Fruit fly (Drosophila melanogaster) whole organism, embryonic: ENCODE data around the gene Cyp4d14.

ENCODE experiments used
- Bdp1 ChIP-seq: fragments of 200-800 bp; sonication (Bioruptor generic); optimal IDR thresholded peaks from 3 replicates; lab custom pipeline; 2016; ENCODE audit warnings: missing biosample characterization, missing genetic modification characterization
- CG10209 ChIP-seq: fragments of 200-800 bp; sonication (Bioruptor generic); optimal IDR thresholded peaks from 3 replicates; lab custom pipeline; 2017; ENCODE audit warnings: missing biosample characterization, mild to moderate bottlenecking, missing genetic modification characterization, missing genetic modification reagents
- CG10267 ChIP-seq: fragments of 200-800 bp; sonication (Bioruptor generic); optimal IDR thresholded peaks from 2 replicates; lab custom pipeline; 2018; ENCODE audit warnings: missing biosample characterization, mild to moderate bottlenecking, missing genetic modification characterization, moderate library complexity
- CG10654 ChIP-seq: fragments of 200-800 bp; sonication (Bioruptor generic); optimal IDR thresholded peaks from 2 replicates; lab custom pipeline; 2016; ENCODE audit warnings: missing biosample characterization, missing genetic modification characterization
- CG10979 ChIP-seq: fragments of 200-800 bp; sonication (Bioruptor generic); optimal IDR thresholded peaks from 2 replicates; lab custom pipeline; 2018; ENCODE audit warnings: missing biosample characterization, mild to moderate bottlenecking, missing genetic modification characterization, moderate library complexity
- CG12942 ChIP-seq: fragments of 200-800 bp; sonication (Bioruptor generic); optimal IDR thresholded peaks from 3 replicates; lab custom pipeline; 2016; ENCODE audit warnings: missing biosample characterization, missing genetic modification characterization
- CG13296 ChIP-seq: fragments of 200-800 bp; sonication (Bioruptor generic); optimal IDR thresholded peaks from 3 replicates; lab custom pipeline; 2018; ENCODE audit warnings: missing biosample characterization, mild to moderate bottlenecking, missing genetic modification characterization
- CG14441 ChIP-seq: fragments of 200-800 bp; sonication (Bioruptor generic); IDR thresholded peaks from 2 replicates; pipeline ENCODE4 v1.3.6; 2022; ENCODE audit warnings: missing biosample characterization, missing genetic modification characterization
- CG14710 ChIP-seq: fragments of 200-800 bp; sonication (Bioruptor generic); optimal IDR thresholded peaks from 3 replicates; lab custom pipeline; 2019; ENCODE audit warnings: missing biosample characterization, mild to moderate bottlenecking, missing genetic modification characterization, moderate library complexity
- CG15696 ChIP-seq: fragments of 200-800 bp; sonication (Bioruptor generic); optimal IDR thresholded peaks from 2 replicates; lab custom pipeline; 2019; ENCODE audit warnings: missing biosample characterization, mild to moderate bottlenecking, missing genetic modification characterization, moderate library complexity
- CG1603 ChIP-seq: fragments of 200-800 bp; sonication (Bioruptor generic); optimal IDR thresholded peaks from 2 replicates; lab custom pipeline; 2019; ENCODE audit warnings: missing biosample characterization, mild to moderate bottlenecking, missing genetic modification characterization, moderate library complexity
- CG17359 ChIP-seq: fragments of 200-800 bp; sonication (Bioruptor generic); optimal IDR thresholded peaks from 3 replicates; lab custom pipeline; 2018; ENCODE audit warnings: missing biosample characterization, mild to moderate bottlenecking, missing genetic modification characterization, moderate library complexity
- CG17385 ChIP-seq: fragments of 200-800 bp; sonication (Bioruptor generic); optimal IDR thresholded peaks from 3 replicates; lab custom pipeline; 2018; ENCODE audit warnings: missing biosample characterization, mild to moderate bottlenecking, missing genetic modification characterization
- CG17912 ChIP-seq: fragments of 200-800 bp; sonication (Bioruptor generic); optimal IDR thresholded peaks from 2 replicates; lab custom pipeline; 2018; ENCODE audit warnings: missing biosample characterization, mild to moderate bottlenecking, missing genetic modification characterization
- CG18619 ChIP-seq: fragments of 200-800 bp; sonication (Bioruptor generic); optimal IDR thresholded peaks from 3 replicates; lab custom pipeline; 2017; ENCODE audit warnings: missing biosample characterization, mild to moderate bottlenecking, missing genetic modification characterization
- CG2116 ChIP-seq: fragments of 200-800 bp; sonication (Bioruptor generic); optimal IDR thresholded peaks from 3 replicates; lab custom pipeline; 2018; ENCODE audit warnings: missing biosample characterization, mild to moderate bottlenecking, missing genetic modification characterization
- CG32772 ChIP-seq: fragments of 200-800 bp; sonication (Bioruptor generic); IDR thresholded peaks from 2 replicates; pipeline ENCODE4 v1.3.6; 2022; ENCODE audit warnings: missing biosample characterization, missing genetic modification characterization
- CG4282 ChIP-seq: fragments of 200-800 bp; sonication (Bioruptor generic); optimal IDR thresholded peaks from 2 replicates; lab custom pipeline; 2016; ENCODE audit warnings: missing biosample characterization, missing genetic modification characterization
- CG6254 ChIP-seq: fragments of 200-800 bp; sonication (Bioruptor generic); optimal IDR thresholded peaks from 3 replicates; lab custom pipeline; 2017; ENCODE audit warnings: mild to moderate bottlenecking, missing biosample characterization, missing genetic modification reagents, missing genetic modification characterization
- CG7372 ChIP-seq: fragments of 200-800 bp; sonication (Bioruptor generic); IDR thresholded peaks from 2 replicates; pipeline ENCODE4 v1.3.6; 2022; ENCODE audit warnings: missing biosample characterization, missing genetic modification characterization
- CG9437 ChIP-seq: fragments of 200-800 bp; sonication (Bioruptor generic); optimal IDR thresholded peaks from 2 replicates; lab custom pipeline; 2018; ENCODE audit warnings: missing biosample characterization, mild to moderate bottlenecking, missing genetic modification characterization
- CG9609 ChIP-seq: fragments of 200-800 bp; sonication (Bioruptor generic); optimal IDR thresholded peaks from 3 replicates; lab custom pipeline; 2016; ENCODE audit warnings: missing biosample characterization, missing genetic modification characterization
- CG9817 ChIP-seq: fragments of 200-800 bp; sonication (Bioruptor generic); optimal IDR thresholded peaks from 2 replicates; lab custom pipeline; 2018; ENCODE audit warnings: missing biosample characterization, mild to moderate bottlenecking, missing genetic modification characterization, moderate library complexity
- Chrac-16 ChIP-seq: fragments of 200-800 bp; sonication (Bioruptor generic); optimal IDR thresholded peaks from 3 replicates; lab custom pipeline; 2016; ENCODE audit warnings: missing biosample characterization, missing genetic modification characterization
- CrebB ChIP-seq: fragments of 200-800 bp; sonication (Bioruptor generic); optimal IDR thresholded peaks from 3 replicates; lab custom pipeline; 2018; ENCODE audit warnings: missing biosample characterization, mild to moderate bottlenecking, missing genetic modification characterization
- Dbx ChIP-seq: fragments of 200-800 bp; sonication (Bioruptor generic); IDR thresholded peaks from 3 replicates; pipeline ENCODE4 v1.3.6; 2022; ENCODE audit warnings: missing biosample characterization, missing genetic modification characterization
- Fer2 ChIP-seq: fragments of 200-800 bp; sonication (Bioruptor generic); optimal IDR thresholded peaks from 2 replicates; lab custom pipeline; 2018; ENCODE audit warnings: missing biosample characterization, mild to moderate bottlenecking, missing genetic modification characterization, moderate library complexity
- Gug ChIP-seq: fragments of 200-800 bp; sonication (Bioruptor generic); IDR thresholded peaks from 4 replicates; pipeline ENCODE4 v1.3.6; 2022; ENCODE audit warnings: missing biosample characterization, missing genetic modification characterization
- HLH3B ChIP-seq: fragments of 200-800 bp; sonication (Bioruptor generic); IDR thresholded peaks from 2 replicates; pipeline ENCODE4 v1.3.6; 2022; ENCODE audit warnings: missing biosample characterization, missing genetic modification characterization
- HLH4C ChIP-seq: fragments of 200-800 bp; sonication (Bioruptor generic); IDR thresholded peaks from 3 replicates; pipeline ENCODE4 v1.3.6; 2022; ENCODE audit warnings: missing biosample characterization, missing genetic modification characterization; ENCODE audit not compliant: partially characterized antibody
- HLHmδ ChIP-seq: fragments of 200-800 bp; sonication (Bioruptor generic); optimal IDR thresholded peaks from 2 replicates; lab custom pipeline; 2018; ENCODE audit warnings: missing biosample characterization, mild to moderate bottlenecking, missing genetic modification characterization, moderate library complexity
- Hey ChIP-seq: fragments of 200-800 bp; sonication (Bioruptor generic); optimal IDR thresholded peaks from 3 replicates; lab custom pipeline; 2018; ENCODE audit warnings: missing biosample characterization, mild to moderate bottlenecking, missing genetic modification characterization
- Med ChIP-seq: fragments of 200-800 bp; sonication (Bioruptor generic); peaks from one replicate; lab custom pipeline; 2016; ENCODE audit warnings: missing biosample characterization, missing genetic modification characterization, mild to moderate bottlenecking, inconsistent platforms, moderate library complexity
- Sin3A ChIP-seq: fragments of >200 bp; optimal IDR thresholded peaks from 2 replicates; lab custom pipeline; 2018
- Xrp1 ChIP-seq: fragments of 200-800 bp; sonication (Bioruptor generic); IDR thresholded peaks from 2 replicates; pipeline ENCODE4 v1.3.6; 2022; ENCODE audit warnings: missing biosample characterization, missing genetic modification characterization
- ac ChIP-seq: fragments of 200-800 bp; sonication (Bioruptor generic); optimal IDR thresholded peaks from 3 replicates; lab custom pipeline; 2017; ENCODE audit warnings: missing biosample characterization, mild to moderate bottlenecking, missing genetic modification characterization
- bigmax ChIP-seq: fragments of 200-800 bp; sonication (Bioruptor generic); optimal IDR thresholded peaks from 2 replicates; lab custom pipeline; 2018; ENCODE audit warnings: missing biosample characterization, mild to moderate bottlenecking, missing genetic modification characterization
- btn ChIP-seq: fragments of 200-800 bp; sonication (Bioruptor generic); optimal IDR thresholded peaks from 2 replicates; lab custom pipeline; 2016; ENCODE audit warnings: missing biosample characterization, missing genetic modification characterization
- fd102C ChIP-seq: fragments of 200-800 bp; sonication (Bioruptor generic); optimal IDR thresholded peaks from 2 replicates; lab custom pipeline; 2018; ENCODE audit warnings: missing biosample characterization, mild to moderate bottlenecking, missing genetic modification characterization, moderate library complexity
- gcm ChIP-seq: fragments of 200-800 bp; sonication (Bioruptor generic); optimal IDR thresholded peaks from 2 replicates; lab custom pipeline; 2019; ENCODE audit warnings: missing biosample characterization, mild to moderate bottlenecking, missing genetic modification characterization, moderate library complexity
- lola ChIP-seq, 3 experiments: fragments of >200 bp in 2 of 3; fragments of 200-800 bp in 1 of 3; sonication (Bioruptor generic) in 1 of 3; optimal IDR thresholded peaks; 2 replicates each; lab custom pipeline; 2017 to 2019; ENCODE audit warnings: missing biosample characterization in 3 of 3, missing genetic modification characterization in 3 of 3, mild to moderate bottlenecking in 1 of 3, moderate library complexity in 1 of 3
- mld ChIP-seq: fragments of 200-800 bp; sonication (Bioruptor generic); IDR thresholded peaks from 3 replicates; pipeline ENCODE4 v1.3.6; 2022; ENCODE audit warnings: missing biosample characterization, missing genetic modification characterization; ENCODE audit not compliant: partially characterized antibody
- ranshi ChIP-seq: fragments of 200-800 bp; sonication (Bioruptor generic); IDR thresholded peaks from 2 replicates; pipeline ENCODE4 v1.3.6; 2022; ENCODE audit warnings: missing biosample characterization, missing genetic modification characterization
- rib ChIP-seq: fragments of 200-800 bp; sonication (Bioruptor generic); IDR thresholded peaks from 2 replicates; pipeline ENCODE4 v1.3.6; 2022; ENCODE audit warnings: missing biosample characterization, missing genetic modification characterization
- scrt ChIP-seq: fragments of 200-800 bp; sonication (Bioruptor generic); optimal IDR thresholded peaks from 2 replicates; lab custom pipeline; 2018; ENCODE audit warnings: missing biosample characterization, mild to moderate bottlenecking, missing genetic modification characterization, moderate library complexity
- sima ChIP-seq: fragments of 200-800 bp; sonication (Bioruptor generic); optimal IDR thresholded peaks from 2 replicates; lab custom pipeline; 2016; ENCODE audit warnings: missing biosample characterization, missing genetic modification characterization
- stc ChIP-seq: fragments of 200-800 bp; sonication (Bioruptor generic); IDR thresholded peaks from 2 replicates; pipeline ENCODE4 v1.3.6; 2022; ENCODE audit warnings: missing biosample characterization, missing genetic modification characterization
- trh ChIP-seq: fragments of 200-800 bp; sonication (Bioruptor generic); optimal IDR thresholded peaks from 2 replicates; lab custom pipeline; 2016; ENCODE audit warnings: missing biosample characterization, missing genetic modification characterization
- usp ChIP-seq: fragments of >200 bp; optimal IDR thresholded peaks from 2 replicates; lab custom pipeline; 2017; ENCODE audit warnings: missing biosample characterization, missing genetic modification characterization
- vvl ChIP-seq: fragments of 200-800 bp; sonication (Bioruptor generic); IDR thresholded peaks from 2 replicates; pipeline ENCODE4 v1.3.6; 2022; ENCODE audit warnings: missing biosample characterization, missing genetic modification characterization

Gene Cyp4d14

dm6 chrX:2222181-2222790 lies 47.2 kb upstream of the Cyp4d14 start, which contains the start of gene Vinc (continued):
- TF ChIP-seq trh (GFP tag; lab: Kevin White, UChicago): peak; percentile 24
- peak; percentile 73 for TF ChIP-seq CG15696 (tag; lab: Kevin White, UChicago)
- peak; percentile 89 for TF ChIP-seq Dbx
- TF ChIP-seq vvl (GFP tag; lab: Robert Waterston, UW): peak; percentile 80
- peak; percentile 83 for TF ChIP-seq stc
- TF ChIP-seq fd102C (GFP tag; lab: Kevin White, UChicago): no peak
- peak; percentile 82 for TF ChIP-seq CG10267 (tag; lab: Kevin White, UChicago)
- TF ChIP-seq bigmax (GFP tag; lab: Kevin White, UChicago): no peak
- TF ChIP-seq CG13296 (GFP tag; lab: Kevin White, UChicago): peak; percentile 96
- TF ChIP-seq Xrp1 (GFP tag; lab: Robert Waterston, UW): peak; percentile 91
- TF ChIP-seq ac (GFP tag; lab: Kevin White, UChicago): no peak
- TF ChIP-seq CG32772 (GFP tag; lab: Robert Waterston, UW): peak; percentile 78
- TF ChIP-seq Hey (tag; lab: Kevin White, UChicago): peak; percentile 52
- peak; percentile 18 for TF ChIP-seq CG4282 (GFP tag; lab: Kevin White, UChicago)
- no peak for TF ChIP-seq mld (GFP tag; lab: Robert Waterston, UW)
- peak; percentile 89 for TF ChIP-seq CG10979 (tag; lab: Kevin White, UChicago)
- TF ChIP-seq usp (GFP tag; lab: Kevin White, UChicago): no peak
- TF ChIP-seq CG6254 (GFP tag; lab: Kevin White, UChicago): peak; percentile 79
- TF ChIP-seq HLHmδ (GFP tag; lab: Kevin White, UChicago): no peak
- TF ChIP-seq CrebB (tag; lab: Kevin White, UChicago): peak; percentile 75
- TF ChIP-seq Bdp1: peak; percentile 51
- peak; percentile 67 for TF ChIP-seq CG12942
- peak; percentile 59 for TF ChIP-seq CG9437 (GFP tag; lab: Kevin White, UChicago)
- peak; percentile 69 for TF ChIP-seq Gug (GFP tag; lab: Robert Waterston, UW)
- TF ChIP-seq CG10654: peak; percentile 85
- TF ChIP-seq CG9817 (tag; lab: Kevin White, UChicago): peak; percentile 78
- TF ChIP-seq CG17912 (GFP tag; lab: Kevin White, UChicago): peak; percentile 56
- TF ChIP-seq Chrac-16 (GFP tag; lab: Kevin White, UChicago): peak; percentile 52
- peak; percentile 87 for TF ChIP-seq Fer2 (tag; lab: Kevin White, UChicago)
- TF ChIP-seq CG1603: no peak
- TF ChIP-seq CG14441 (GFP tag; lab: Robert Waterston, UW): peak; percentile 84
- no peak for TF ChIP-seq Sin3A (lab: Kevin White, UChicago)
- peak; percentile 38 for TF ChIP-seq CG2116 (GFP tag; lab: Kevin White, UChicago)
- TF ChIP-seq scrt: peak; percentile 87
- TF ChIP-seq CG10209 (GFP tag; lab: Kevin White, UChicago): peak; percentile 89
- peak; percentile 63; the same call in 1 of the 2 replicates for TF ChIP-seq rib (GFP tag; lab: Robert Waterston, UW)
- TF ChIP-seq HLH4C (GFP tag; lab: Robert Waterston, UW): peak; percentile 60
- peak; percentile 78 for TF ChIP-seq HLH3B (GFP tag; lab: Robert Waterston, UW)
- TF ChIP-seq CG17359 (tag; lab: Kevin White, UChicago): peak; percentile 90
- TF ChIP-seq btn (GFP tag; lab: Kevin White, UChicago): peak; percentile 62
- peak; percentile 98 for TF ChIP-seq Med
- TF ChIP-seq ranshi: peak; percentile 84
- peak; percentile 83 for TF ChIP-seq CG14710
- TF ChIP-seq lola (GFP tag; optimal IDR thresholded peaks at IDR 0.05; lab: Kevin White, UChicago): peak in 1 of 3 experiments; percentile 65
- TF ChIP-seq CG7372 (GFP tag; lab: Robert Waterston, UW): peak; percentile 79
- peak; percentile 71 for TF ChIP-seq gcm (GFP tag; lab: Kevin White, UChicago)
- peak; percentile 96 for TF ChIP-seq CG17385
- peak; percentile 50 for TF ChIP-seq CG9609 (GFP tag; lab: Kevin White, UChicago)
- TF ChIP-seq CG18619 (GFP tag; lab: Kevin White, UChicago): peak; percentile 83
- TF ChIP-seq sima (GFP tag; lab: Kevin White, UChicago): peak; percentile 3
